Worm (Caenorhabditis elegans) whole organism, L1 larva: Measurements from ENCODE around the gene dex-1.

ENCODE experiments used
- C04F5.9 ChIP-seq: sonication (generic microtip); optimal IDR thresholded peaks from 2 replicates; lab custom pipeline; 2016; ENCODE audit warnings: missing genetic modification characterization, missing compliant biosample characterization
- C34B4.2 ChIP-seq: sonication (generic microtip); optimal IDR thresholded peaks from 2 replicates; lab custom pipeline; 2017; ENCODE audit warnings: mild to moderate bottlenecking, missing genetic modification characterization, missing compliant biosample characterization
- F16B12.6 ChIP-seq: fragments of 150-350 bp; optimal IDR thresholded peaks from 2 replicates; lab custom pipeline; 2014; ENCODE audit warnings: missing biosample characterization, missing genetic modification characterization
- aha-1 ChIP-seq: fragments of 150-350 bp; optimal IDR thresholded peaks from 2 replicates; lab custom pipeline; 2014; ENCODE audit warnings: missing biosample characterization, missing genetic modification characterization
- blmp-1 ChIP-seq: fragments of 150-350 bp; optimal IDR thresholded peaks from 2 replicates; lab custom pipeline; 2014; ENCODE audit warnings: missing biosample characterization, missing genetic modification characterization
- ceh-63 ChIP-seq: fragments of 200-800 bp; sonication (Bioruptor generic); optimal IDR thresholded peaks from 2 replicates; lab custom pipeline; 2018; ENCODE audit warnings: mild to moderate bottlenecking, missing genetic modification characterization, missing compliant biosample characterization
- ceh-8 ChIP-seq: fragments of 200-800 bp; sonication (Bioruptor generic); optimal IDR thresholded peaks from 2 replicates; lab custom pipeline; 2018; ENCODE audit warnings: mild to moderate bottlenecking, missing genetic modification characterization, moderate library complexity, missing compliant biosample characterization
- ceh-88 ChIP-seq: fragments of 200-800 bp; sonication (Bioruptor generic); IDR thresholded peaks from 2 replicates; pipeline ENCODE4 v1.3.6; 2022; ENCODE audit warnings: missing genetic modification characterization, missing compliant biosample characterization
- efl-1 ChIP-seq, 4 experiments: fragments of 150-350 bp; optimal IDR thresholded peaks in 3 of 4; peaks in 1 of 4; 1 replicate in 1 of 4; 2 replicates in 3 of 4; lab custom pipeline; 2014; ENCODE audit warnings: missing biosample characterization in 2 of 4, missing genetic modification characterization in 2 of 4, missing genetic modification reagents in 2 of 4
- efl-3 ChIP-seq: fragments of 200-800 bp; sonication (Bioruptor generic); optimal IDR thresholded peaks from 2 replicates; lab custom pipeline; 2018; ENCODE audit warnings: mild to moderate bottlenecking, missing genetic modification characterization, missing compliant biosample characterization
- egl-13 ChIP-seq: sonication (generic microtip); optimal IDR thresholded peaks from 2 replicates; lab custom pipeline; 2016; ENCODE audit warnings: missing genotype, missing genetic modification reagents, missing genetic modification characterization, missing compliant biosample characterization
- egl-27 ChIP-seq, 2 experiments: fragments of 150-350 bp in 1 of 2; sonication (generic microtip); optimal IDR thresholded peaks; 3 replicates each; lab custom pipeline; 2017 to 2018; ENCODE audit warnings: missing biosample characterization in 2 of 2, missing genetic modification characterization in 2 of 2, missing genetic modification reagents in 2 of 2
- elt-2 ChIP-seq: sonication (generic microtip); optimal IDR thresholded peaks from 2 replicates; lab custom pipeline; 2016; ENCODE audit warnings: missing genetic modification characterization, mild to moderate bottlenecking, inconsistent platforms, missing compliant biosample characterization, missing genetic modification reagents
- elt-3 ChIP-seq, 6 experiments: fragments of 150-350 bp in 1 of 6; sonication (generic microtip); optimal IDR thresholded peaks; 2 replicates each; lab custom pipeline; 2017 to 2018; ENCODE audit warnings: missing biosample characterization in 6 of 6, missing genetic modification characterization in 6 of 6, inconsistent platforms in 1 of 6
- fkh-4 ChIP-seq: sonication (generic microtip); optimal IDR thresholded peaks from 2 replicates; lab custom pipeline; 2016; ENCODE audit warnings: missing compliant biosample characterization, missing genetic modification characterization, borderline replicate concordance
- fkh-8 ChIP-seq: sonication (generic microtip); optimal IDR thresholded peaks from 2 replicates; lab custom pipeline; 2016; ENCODE audit warnings: mild to moderate bottlenecking, missing genetic modification characterization, missing compliant biosample characterization
- fos-1 ChIP-seq: fragments of 150-350 bp; optimal IDR thresholded peaks from 2 replicates; lab custom pipeline; 2014; ENCODE audit warnings: missing biosample characterization, missing genetic modification characterization
- grh-1 ChIP-seq: fragments of 200-800 bp; sonication (Bioruptor generic); IDR thresholded peaks from 2 replicates; pipeline ENCODE4 v1.3.6; 2022; ENCODE audit warnings: missing genetic modification reagents, missing genetic modification characterization, missing compliant biosample characterization
- hlh-17 ChIP-seq: fragments of 200-800 bp; sonication (Bioruptor generic); optimal IDR thresholded peaks from 2 replicates; lab custom pipeline; 2018; ENCODE audit warnings: missing genetic modification characterization, mild to moderate bottlenecking, missing compliant biosample characterization, moderate library complexity, borderline replicate concordance
- hlh-4 ChIP-seq: sonication (generic microtip); optimal IDR thresholded peaks from 2 replicates; lab custom pipeline; 2016; ENCODE audit warnings: mild to moderate bottlenecking, missing genetic modification characterization, missing compliant biosample characterization
- isw-1 ChIP-seq: fragments of 200-800 bp; sonication (Bioruptor generic); IDR thresholded peaks from 2 replicates; pipeline ENCODE4 v1.3.6; 2022; ENCODE audit warnings: missing genetic modification characterization, missing compliant biosample characterization
- lin-13 ChIP-seq: fragments of 150-350 bp; optimal IDR thresholded peaks from 2 replicates; lab custom pipeline; 2014; ENCODE audit warnings: missing biosample characterization, missing genetic modification reagents, missing genetic modification characterization
- lin-35 ChIP-seq, 2 experiments: fragments of 150-350 bp; optimal IDR thresholded peaks; 2 replicates each; lab custom pipeline; 2014; ENCODE audit warnings: missing biosample characterization in 2 of 2, missing genetic modification characterization in 2 of 2, missing genetic modification reagents in 2 of 2
- lin-39 ChIP-seq: fragments of 150-350 bp; optimal IDR thresholded peaks from 2 replicates; lab custom pipeline; 2014; ENCODE audit warnings: missing biosample characterization, missing genetic modification reagents, missing genetic modification characterization
- lir-3 ChIP-seq: sonication (generic microtip); optimal IDR thresholded peaks from 2 replicates; lab custom pipeline; 2016; ENCODE audit warnings: mild to moderate bottlenecking, missing genetic modification characterization, moderate library complexity, missing compliant biosample characterization; ENCODE audit not compliant: poor library complexity
- lsy-2 ChIP-seq, 2 experiments: fragments of 150-350 bp; optimal IDR thresholded peaks; 2 replicates each; lab custom pipeline; 2014; ENCODE audit warnings: missing biosample characterization in 2 of 2, missing genetic modification characterization in 2 of 2
- mdl-1 ChIP-seq, 2 experiments: fragments of 150-350 bp; optimal IDR thresholded peaks; 2 replicates each; lab custom pipeline; 2014 to 2017; ENCODE audit warnings: missing biosample characterization in 2 of 2, missing genetic modification characterization in 2 of 2, inconsistent platforms in 1 of 2
- mep-1 ChIP-seq: fragments of 150-350 bp; optimal IDR thresholded peaks from 2 replicates; lab custom pipeline; 2014; ENCODE audit warnings: missing biosample characterization, missing genetic modification characterization
- nhr-12 ChIP-seq: sonication (generic microtip); optimal IDR thresholded peaks from 2 replicates; lab custom pipeline; 2017; ENCODE audit warnings: missing biosample characterization, missing genetic modification characterization
- nhr-19 ChIP-seq: fragments of 200-800 bp; sonication (Bioruptor generic); conservative IDR thresholded peaks from 2 replicates; pipeline ENCODE4 v1.3.6; 2022; ENCODE audit warnings: missing genetic modification characterization, missing compliant biosample characterization
- nhr-20 ChIP-seq: sonication (generic microtip); optimal IDR thresholded peaks from 2 replicates; lab custom pipeline; 2016; ENCODE audit warnings: mild to moderate bottlenecking, missing genetic modification characterization, missing compliant biosample characterization
- nhr-47 ChIP-seq: sonication (generic microtip); optimal IDR thresholded peaks from 2 replicates; lab custom pipeline; 2016; ENCODE audit warnings: mild to moderate bottlenecking, missing genetic modification characterization, moderate library complexity, missing compliant biosample characterization
- nhr-71 ChIP-seq: sonication (generic microtip); optimal IDR thresholded peaks from 2 replicates; lab custom pipeline; 2016; ENCODE audit warnings: mild to moderate bottlenecking, missing genetic modification characterization, moderate library complexity, missing compliant biosample characterization
- nhr-77 ChIP-seq: fragments of 150-350 bp; optimal IDR thresholded peaks from 2 replicates; lab custom pipeline; 2014; ENCODE audit warnings: missing biosample characterization, missing genetic modification characterization
- nhr-84 ChIP-seq: sonication (generic microtip); optimal IDR thresholded peaks from 2 replicates; lab custom pipeline; 2017; ENCODE audit warnings: missing biosample characterization, missing genetic modification characterization
- nhr-85 ChIP-seq: sonication (generic microtip); peaks from one replicate; lab custom pipeline; 2016; ENCODE audit warnings: missing genetic modification characterization, inconsistent platforms, missing compliant biosample characterization
- rnt-1 ChIP-seq: sonication (generic microtip); optimal IDR thresholded peaks from 2 replicates; lab custom pipeline; 2016; ENCODE audit warnings: mild to moderate bottlenecking, missing genetic modification characterization, moderate library complexity, missing compliant biosample characterization
- skn-1 ChIP-seq: fragments of 150-350 bp; optimal IDR thresholded peaks from 2 replicates; lab custom pipeline; 2014; ENCODE audit warnings: missing biosample characterization, missing genetic modification characterization
- snpc-4 ChIP-seq: fragments of 150-350 bp; optimal IDR thresholded peaks from 2 replicates; lab custom pipeline; 2014; ENCODE audit warnings: missing biosample characterization, missing genetic modification characterization
- snu-23 ChIP-seq: sonication (generic microtip); optimal IDR thresholded peaks from 2 replicates; lab custom pipeline; 2016; ENCODE audit warnings: missing genetic modification characterization, missing compliant biosample characterization
- sox-4 ChIP-seq: sonication (generic microtip); optimal IDR thresholded peaks from 2 replicates; lab custom pipeline; 2016; ENCODE audit warnings: missing genetic modification characterization, missing compliant biosample characterization
- sptf-1 ChIP-seq: fragments of 150-350 bp; optimal IDR thresholded peaks from 2 replicates; lab custom pipeline; 2014; ENCODE audit warnings: missing biosample characterization, missing genetic modification characterization
- sup-37 ChIP-seq: fragments of 200-800 bp; sonication (Bioruptor generic); optimal IDR thresholded peaks from 2 replicates; lab custom pipeline; 2018; ENCODE audit warnings: mild to moderate bottlenecking, missing genetic modification characterization, missing compliant biosample characterization
- unc-62 ChIP-seq: fragments of 150-350 bp; optimal IDR thresholded peaks from 2 replicates; lab custom pipeline; 2014; ENCODE audit warnings: missing biosample characterization, missing genetic modification reagents, missing genetic modification characterization
- unc-86 ChIP-seq: sonication (generic microtip); optimal IDR thresholded peaks from 2 replicates; lab custom pipeline; 2016; ENCODE audit warnings: missing genetic modification characterization, missing compliant biosample characterization
- unc-98 ChIP-seq: fragments of 200-800 bp; sonication (Bioruptor generic); IDR thresholded peaks from 2 replicates; pipeline ENCODE4 v1.3.6; 2022; ENCODE audit warnings: missing genetic modification characterization, missing compliant biosample characterization
- zag-1 ChIP-seq: fragments of 150-350 bp; optimal IDR thresholded peaks from 2 replicates; lab custom pipeline; 2014; ENCODE audit warnings: missing biosample characterization, missing genetic modification characterization
- zip-4 ChIP-seq: fragments of 200-800 bp; sonication (Bioruptor generic); optimal IDR thresholded peaks from 2 replicates; lab custom pipeline; 2018; ENCODE audit warnings: mild to moderate bottlenecking, missing genetic modification characterization, moderate library complexity, missing compliant biosample characterization
- ztf-11 ChIP-seq, 2 experiments: sonication (generic microtip); optimal IDR thresholded peaks; 2 replicates each; lab custom pipeline; 2016 to 2017; ENCODE audit warnings: missing genetic modification characterization in 2 of 2, missing biosample characterization in 1 of 2, missing compliant biosample characterization in 1 of 2
- ztf-4 ChIP-seq: fragments of 150-350 bp; optimal IDR thresholded peaks from 2 replicates; lab custom pipeline; 2014; ENCODE audit warnings: missing biosample characterization, missing genetic modification characterization

dex-1 gene

ce11 chrIII:5550844-5551243 is 24.9 kb downstream of the dex-1 start (continued):
- no peak for TF ChIP-seq mdl-1 (tag; optimal IDR thresholded peaks at IDR 0.05; lab: Kevin White, UChicago)
- TF ChIP-seq lin-13 (GFP tag; lab: Kevin White, UChicago), result no peak
- no peak for TF ChIP-seq nhr-84 (tag; lab: Kevin White, UChicago)
- no peak; the same call in 1 of the 2 replicates for TF ChIP-seq grh-1 (GFP tag; lab: Robert Waterston, UW)
- TF ChIP-seq ceh-8 (GFP tag; lab: Kevin White, UChicago), result no peak
- TF ChIP-seq rnt-1, result no peak
- TF ChIP-seq nhr-47 (tag; lab: Kevin White, UChicago), result peak; percentile 51
- TF ChIP-seq lsy-2 (tag; optimal IDR thresholded peaks at IDR 0.05; lab: Kevin White, UChicago), result no peak
- TF ChIP-seq nhr-85 (tag; lab: Kevin White, UChicago), result no peak
- no peak for TF ChIP-seq elt-3 (tag; optimal IDR thresholded peaks at IDR 0.05; lab: Kevin White, UChicago)

- TF ChIP-seq lin-39 (tag; lab: Kevin White, UChicago), result peak; percentile 25
- TF ChIP-seq nhr-71 (tag; lab: Kevin White, UChicago), result peak; percentile 95
- peak; percentile 26 for TF ChIP-seq C04F5.9 (tag; lab: Kevin White, UChicago)
- TF ChIP-seq unc-62, result no peak
- no peak for TF ChIP-seq aha-1 (tag; lab: Kevin White, UChicago)
- no peak for TF ChIP-seq nhr-77 (tag; lab: Kevin White, UChicago)
- TF ChIP-seq grh-1 (GFP tag; lab: Robert Waterston, UW), result peak; percentile 53; the same call in 1 of the 2 replicates
- no peak for TF ChIP-seq isw-1 (GFP tag; lab: Robert Waterston, UW)
- TF ChIP-seq sox-4 (tag; lab: Kevin White, UChicago), result no peak
- no peak for TF ChIP-seq fos-1 (tag; lab: Kevin White, UChicago)
- TF ChIP-seq efl-1 (optimal IDR thresholded peaks at IDR 0.05; lab: Kevin White, UChicago), result peak; percentile 37 to 52
- TF ChIP-seq efl-1 (GFP tag; optimal IDR thresholded peaks at IDR 0.05 in 1 of 2; lab: Kevin White, UChicago), result peak in 1 of 2 experiments; percentile 96
- no peak for TF ChIP-seq F16B12.6
- no peak for TF ChIP-seq nhr-12 (tag; lab: Kevin White, UChicago)
- peak; percentile 4 for TF ChIP-seq lin-13 (GFP tag; lab: Kevin White, UChicago)
- TF ChIP-seq nhr-20 (tag; lab: Kevin White, UChicago), result peak; percentile 97
- peak; percentile 74 for TF ChIP-seq elt-2
- peak; percentile 18 for TF ChIP-seq mep-1
- TF ChIP-seq skn-1 (tag; lab: Kevin White, UChicago), result no peak
- no peak for TF ChIP-seq fkh-4 (tag; lab: Kevin White, UChicago)
- no peak for TF ChIP-seq efl-3
- no peak for TF ChIP-seq egl-27 (tag; optimal IDR thresholded peaks at IDR 0.05; lab: Kevin White, UChicago)
- TF ChIP-seq snpc-4 (tag; lab: Kevin White, UChicago), result no peak
- TF ChIP-seq fkh-8, result no peak
- no peak for TF ChIP-seq ceh-88 (GFP tag; lab: Robert Waterston, UW)
- no peak for TF ChIP-seq sptf-1 (tag; lab: Kevin White, UChicago)
- no peak for TF ChIP-seq ztf-11 (tag; optimal IDR thresholded peaks at IDR 0.05; lab: Kevin White, UChicago)
- no peak for TF ChIP-seq hlh-4 (tag; lab: Kevin White, UChicago)
- TF ChIP-seq hlh-17 (GFP tag; lab: Kevin White, UChicago), result no peak
- TF ChIP-seq unc-86 (tag; lab: Kevin White, UChicago), result no peak
- TF ChIP-seq sup-37 (GFP tag; lab: Kevin White, UChicago), result no peak
- TF ChIP-seq nhr-85 (tag; lab: Kevin White, UChicago), result peak; percentile 98
- peak; percentile 44 for TF ChIP-seq blmp-1
- TF ChIP-seq ztf-4 (tag; lab: Kevin White, UChicago), result peak; percentile 51
- no peak for TF ChIP-seq ceh-63 (GFP tag; lab: Kevin White, UChicago)
- no peak for TF ChIP-seq C34B4.2 (tag; lab: Kevin White, UChicago)
- TF ChIP-seq lir-3 (tag; lab: Kevin White, UChicago), result peak; percentile 72
- TF ChIP-seq zag-1 (tag; lab: Kevin White, UChicago), result no peak
- no peak for TF ChIP-seq egl-13 (tag; lab: Kevin White, UChicago)
- no peak for TF ChIP-seq unc-98 (GFP tag; lab: Robert Waterston, UW)
- peak; percentile 93 for TF ChIP-seq snu-23
- no peak for TF ChIP-seq zip-4 (GFP tag; lab: Kevin White, UChicago)
- peak; percentile 41 to 81 for TF ChIP-seq lin-35 (GFP tag; optimal IDR thresholded peaks at IDR 0.05; lab: Kevin White, UChicago)
- peak; percentile 98 for TF ChIP-seq nhr-19 (GFP tag; lab: Robert Waterston, UW)
Measured at ce11 chrIII:5552072-5552667, 26.3 kb downstream of the dex-1 start, which contains the start of gene F09F7.6. F09F7.6 (minus strand) TSS chrIII:5552135.
